Fruit fly (Drosophila melanogaster) whole organism, embryonic: ENCODE data around the gene Plc21C.

Source experiments
- BEAF-32 ChIP-seq: fragments of 200-800 bp; sonication (Bioruptor generic); optimal IDR thresholded peaks from 3 replicates; lab custom pipeline; 2017; ENCODE audit warnings: missing biosample characterization, missing genetic modification characterization, mild to moderate bottlenecking, moderate library complexity, missing genetic modification reagents
- Bteb2 ChIP-seq: fragments of 200-800 bp; sonication (Bioruptor generic); optimal IDR thresholded peaks from 2 replicates; lab custom pipeline; 2016; ENCODE audit warnings: missing biosample characterization, missing genetic modification characterization
- CG10462 ChIP-seq: fragments of 200-800 bp; sonication (Bioruptor generic); optimal IDR thresholded peaks from 2 replicates; lab custom pipeline; 2016; ENCODE audit warnings: missing biosample characterization, missing genetic modification characterization
- CG13287 ChIP-seq: fragments of 200-800 bp; sonication (Bioruptor generic); IDR thresholded peaks from 2 replicates; pipeline ENCODE4 v1.3.6; 2022; ENCODE audit warnings: missing biosample characterization, missing genetic modification characterization; ENCODE audit not compliant: partially characterized antibody
- CG15696 ChIP-seq: fragments of 200-800 bp; sonication (Bioruptor generic); optimal IDR thresholded peaks from 2 replicates; lab custom pipeline; 2019; ENCODE audit warnings: missing biosample characterization, mild to moderate bottlenecking, missing genetic modification characterization, moderate library complexity
- CG16863 ChIP-seq: fragments of 200-800 bp; sonication (Bioruptor generic); optimal IDR thresholded peaks from 3 replicates; lab custom pipeline; 2016; ENCODE audit warnings: missing biosample characterization, missing genetic modification characterization
- CG18476 ChIP-seq: fragments of 200-800 bp; sonication (Bioruptor generic); optimal IDR thresholded peaks from 2 replicates; lab custom pipeline; 2016; ENCODE audit warnings: missing biosample characterization, mild to moderate bottlenecking, missing genetic modification characterization
- CG18764 ChIP-seq: fragments of 200-800 bp; sonication (Bioruptor generic); optimal IDR thresholded peaks from 3 replicates; lab custom pipeline; 2016; ENCODE audit warnings: missing biosample characterization, missing genetic modification characterization
- CG2116 ChIP-seq: fragments of 200-800 bp; sonication (Bioruptor generic); optimal IDR thresholded peaks from 3 replicates; lab custom pipeline; 2018; ENCODE audit warnings: missing biosample characterization, mild to moderate bottlenecking, missing genetic modification characterization
- CG2129 ChIP-seq: fragments of 200-800 bp; sonication (Bioruptor generic); IDR thresholded peaks from 2 replicates; pipeline ENCODE4 v1.3.6; 2022; ENCODE audit warnings: missing biosample characterization, missing genetic modification characterization; ENCODE audit not compliant: partially characterized antibody
- CG32767 ChIP-seq: fragments of 200-800 bp; sonication (Bioruptor generic); IDR thresholded peaks from 2 replicates; pipeline ENCODE4 v1.3.6; 2022; ENCODE audit warnings: missing biosample characterization, missing genetic modification characterization
- CG4328 ChIP-seq: fragments of 200-800 bp; sonication (Bioruptor generic); optimal IDR thresholded peaks from 3 replicates; lab custom pipeline; 2017; ENCODE audit warnings: missing biosample characterization, missing genetic modification reagents, missing genetic modification characterization
- CG6791 ChIP-seq: fragments of 200-800 bp; sonication (Bioruptor generic); IDR thresholded peaks from 3 replicates; pipeline ENCODE4 v1.3.6; 2022; ENCODE audit warnings: missing biosample characterization, missing genetic modification characterization; ENCODE audit not compliant: partially characterized antibody
- D ChIP-seq, 2 experiments: fragments of 200-800 bp in 1 of 2; fragments of >200 bp in 1 of 2; sonication (Bioruptor generic) in 1 of 2; optimal IDR thresholded peaks; 2 replicates in 1 of 2; 3 replicates in 1 of 2; lab custom pipeline; 2017; ENCODE audit warnings: mild to moderate bottlenecking in 1 of 2, missing biosample characterization in 1 of 2, missing genetic modification characterization in 1 of 2, missing genetic modification reagents in 1 of 2
- D19B ChIP-seq: fragments of 200-800 bp; sonication (Bioruptor generic); optimal IDR thresholded peaks from 2 replicates; lab custom pipeline; 2017; ENCODE audit warnings: missing biosample characterization, mild to moderate bottlenecking, missing genetic modification characterization
- Doc3 ChIP-seq: fragments of 200-800 bp; sonication (Bioruptor generic); IDR thresholded peaks from 3 replicates; pipeline ENCODE4 v1.3.6; 2022; ENCODE audit warnings: missing biosample characterization, missing genetic modification characterization; ENCODE audit not compliant: partially characterized antibody
- Gug ChIP-seq: fragments of 200-800 bp; sonication (Bioruptor generic); IDR thresholded peaks from 4 replicates; pipeline ENCODE4 v1.3.6; 2022; ENCODE audit warnings: missing biosample characterization, missing genetic modification characterization
- bcd ChIP-seq: fragments of 200-800 bp; sonication (Bioruptor generic); optimal IDR thresholded peaks from 2 replicates; lab custom pipeline; 2017; ENCODE audit warnings: missing biosample characterization, mild to moderate bottlenecking, missing genetic modification characterization
- caup ChIP-seq: fragments of 200-800 bp; sonication (Bioruptor generic); optimal IDR thresholded peaks from 3 replicates; lab custom pipeline; 2017; ENCODE audit warnings: missing biosample characterization, mild to moderate bottlenecking, missing genetic modification characterization, moderate library complexity; ENCODE audit not compliant: severe bottlenecking
- disco-r ChIP-seq: fragments of 200-800 bp; sonication (Bioruptor generic); optimal IDR thresholded peaks from 2 replicates; lab custom pipeline; 2016; ENCODE audit warnings: missing biosample characterization, missing genetic modification characterization
- hb ChIP-seq: fragments of 200-800 bp; sonication (Bioruptor generic); IDR thresholded peaks from 3 replicates; pipeline ENCODE4 v1.3.6; 2022; ENCODE audit warnings: missing biosample characterization, missing genetic modification characterization; ENCODE audit not compliant: partially characterized antibody
- her ChIP-seq: fragments of 200-800 bp; sonication (Bioruptor generic); optimal IDR thresholded peaks from 2 replicates; lab custom pipeline; 2016; ENCODE audit warnings: missing biosample characterization, missing genetic modification characterization
- lola ChIP-seq, 3 experiments: fragments of >200 bp in 2 of 3; fragments of 200-800 bp in 1 of 3; sonication (Bioruptor generic) in 1 of 3; optimal IDR thresholded peaks; 2 replicates each; lab custom pipeline; 2017 to 2019; ENCODE audit warnings: missing biosample characterization in 3 of 3, missing genetic modification characterization in 3 of 3, mild to moderate bottlenecking in 1 of 3, moderate library complexity in 1 of 3
- mld ChIP-seq: fragments of 200-800 bp; sonication (Bioruptor generic); IDR thresholded peaks from 3 replicates; pipeline ENCODE4 v1.3.6; 2022; ENCODE audit warnings: missing biosample characterization, missing genetic modification characterization; ENCODE audit not compliant: partially characterized antibody
- nerfin-2 ChIP-seq: fragments of 200-800 bp; sonication (Bioruptor generic); IDR thresholded peaks from 2 replicates; pipeline ENCODE4 v1.3.6; 2022; ENCODE audit warnings: missing biosample characterization, missing genetic modification characterization; ENCODE audit not compliant: partially characterized antibody
- p53 ChIP-seq: fragments of 200-800 bp; sonication (Bioruptor generic); optimal IDR thresholded peaks from 2 replicates; lab custom pipeline; 2016; ENCODE audit warnings: missing biosample characterization, missing genetic modification characterization
- prd ChIP-seq, 3 experiments: fragments of >200 bp in 2 of 3; fragments of 200-800 bp in 1 of 3; sonication (Bioruptor generic) in 1 of 3; optimal IDR thresholded peaks in 2 of 3; IDR thresholded peaks in 1 of 3; 2 replicates in 2 of 3; 3 replicates in 1 of 3; pipeline versions ENCODE4 v1.3.6 to Lab custom; 2017 to 2022; ENCODE audit warnings: missing biosample characterization in 1 of 3, missing genetic modification characterization in 1 of 3
- scrt ChIP-seq: fragments of 200-800 bp; sonication (Bioruptor generic); optimal IDR thresholded peaks from 2 replicates; lab custom pipeline; 2018; ENCODE audit warnings: missing biosample characterization, mild to moderate bottlenecking, missing genetic modification characterization, moderate library complexity
- sd ChIP-seq: fragments of 200-800 bp; sonication (Bioruptor generic); optimal IDR thresholded peaks from 3 replicates; lab custom pipeline; 2018; ENCODE audit warnings: missing biosample characterization, mild to moderate bottlenecking, missing genetic modification characterization, moderate library complexity
- slou ChIP-seq: fragments of 200-800 bp; sonication (Bioruptor generic); optimal IDR thresholded peaks from 3 replicates; lab custom pipeline; 2016; ENCODE audit warnings: missing biosample characterization, missing genetic modification characterization
- ssp ChIP-seq: fragments of 200-800 bp; sonication (Bioruptor generic); IDR thresholded peaks from 2 replicates; pipeline ENCODE4 v1.3.6; 2022; ENCODE audit warnings: missing biosample characterization, missing genetic modification characterization
- sug ChIP-seq: fragments of 200-800 bp; optimal IDR thresholded peaks from 2 replicates; lab custom pipeline; 2019; ENCODE audit warnings: missing biosample characterization, mild to moderate bottlenecking, missing genetic modification characterization, moderate library complexity
- tll ChIP-seq, 2 experiments: fragments of 200-800 bp in 1 of 2; fragments of >200 bp in 1 of 2; sonication (Bioruptor generic) in 1 of 2; optimal IDR thresholded peaks; 2 replicates each; lab custom pipeline; 2017 to 2019; ENCODE audit warnings: missing biosample characterization in 2 of 2, missing genetic modification characterization in 2 of 2, mild to moderate bottlenecking in 1 of 2, moderate library complexity in 1 of 2
- zen2 ChIP-seq: fragments of 200-800 bp; sonication (Bioruptor generic); IDR thresholded peaks from 3 replicates; pipeline ENCODE4 v1.3.6; 2022; ENCODE audit warnings: missing biosample characterization, missing genetic modification characterization; ENCODE audit not compliant: partially characterized antibody
- zfh1 ChIP-seq: fragments of 200-800 bp; sonication (Bioruptor generic); IDR thresholded peaks from 3 replicates; pipeline ENCODE4 v1.3.6; 2022; ENCODE audit warnings: missing biosample characterization, missing genetic modification characterization

Plc21C gene

DNA sequence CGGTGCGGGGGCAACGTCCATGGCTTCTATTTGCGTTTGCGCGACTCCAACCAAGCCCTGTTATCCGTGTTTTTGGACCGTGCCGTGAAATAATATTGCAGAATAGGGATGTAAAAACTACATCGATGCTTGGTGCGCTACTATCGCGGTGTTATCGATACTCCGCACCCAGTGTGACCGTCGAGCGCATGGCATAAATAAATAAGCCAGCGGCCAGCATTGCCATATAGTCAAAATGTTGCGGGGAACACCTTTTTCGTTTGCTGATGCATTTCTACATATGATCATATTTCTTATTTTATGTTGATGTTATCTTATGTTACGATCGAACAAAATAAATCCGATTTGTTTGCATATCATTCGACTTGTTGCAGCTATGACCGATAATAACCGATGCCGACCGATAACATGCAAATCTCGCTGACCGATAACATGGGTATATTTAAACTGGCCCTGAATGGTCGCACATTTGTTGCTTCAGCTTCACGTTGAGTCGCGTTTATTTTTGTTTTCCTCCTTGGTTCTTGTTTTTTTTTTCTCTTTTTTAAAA lies 28.5 kb upstream of the Plc21C start, which contains the start of gene smo (continued):
- TF ChIP-seq CG18764 (GFP tag; lab: Kevin White, UChicago) = peak; percentile 50
- TF ChIP-seq D (optimal IDR thresholded peaks at IDR 0.05; lab: Kevin White, UChicago) = peak; percentile 84
- no peak for TF ChIP-seq D (GFP tag; optimal IDR thresholded peaks at IDR 0.05; lab: Kevin White, UChicago)
- peak; percentile 44 for TF ChIP-seq slou (GFP tag; lab: Kevin White, UChicago)
- peak; percentile 55; the same call in 1 of the 2 replicates for TF ChIP-seq nerfin-2 (GFP tag; lab: Robert Waterston, UW)
- peak; percentile 71; the same call in 1 of the 2 replicates for TF ChIP-seq CG2129 (GFP tag; lab: Robert Waterston, UW)
- TF ChIP-seq hb (GFP tag; lab: Robert Waterston, UW) = peak; percentile 89
- peak; percentile 9; the same call in 1 of the 4 replicates for TF ChIP-seq Gug
- TF ChIP-seq disco-r = peak; percentile 34
- TF ChIP-seq zen2 (GFP tag; lab: Robert Waterston, UW) = peak; percentile 57; the same call in 1 of the 3 replicates
- TF ChIP-seq CG2116 (GFP tag; lab: Kevin White, UChicago) = peak; percentile 90
- TF ChIP-seq CG18476 (GFP tag; lab: Kevin White, UChicago) = no peak
- TF ChIP-seq CG13287 = peak; percentile 90
- TF ChIP-seq tll (GFP tag; optimal IDR thresholded peaks at IDR 0.05; lab: Kevin White, UChicago) = peak in 1 of 2 experiments; percentile 33
- TF ChIP-seq sd (tag; lab: Kevin White, UChicago) = no peak
- TF ChIP-seq p53 (GFP tag; lab: Kevin White, UChicago) = peak; percentile 69
- TF ChIP-seq her = peak; percentile 22
- no peak for TF ChIP-seq CG4328
- no peak for TF ChIP-seq prd (optimal IDR thresholded peaks at IDR 0.05; lab: Kevin White, UChicago)
- TF ChIP-seq prd (GFP tag; IDR thresholded peaks at IDR 0.05; lab: Robert Waterston, UW) = 0 out of 3 replicates have a peak, but pooled peaks have one; percentile 23
- TF ChIP-seq scrt (GFP tag; lab: Kevin White, UChicago) = peak; percentile 92
- TF ChIP-seq Doc3 (GFP tag; lab: Robert Waterston, UW) = peak; percentile 75
- TF ChIP-seq BEAF-32 (GFP tag; lab: Kevin White, UChicago) = peak; percentile 97
- no peak for TF ChIP-seq D19B (GFP tag; lab: Kevin White, UChicago)
- TF ChIP-seq bcd (GFP tag; lab: Kevin White, UChicago) = peak; percentile 56
- TF ChIP-seq CG32767 = 0 out of 2 replicates have a peak, but pooled peaks have one; percentile 13
- TF ChIP-seq caup (GFP tag; lab: Kevin White, UChicago) = peak; percentile 13
- peak; percentile 81; the same call in 2 of the 3 replicates for TF ChIP-seq CG6791
- TF ChIP-seq CG10462 (GFP tag; lab: Kevin White, UChicago) = no peak
- TF ChIP-seq zfh1 (GFP tag; lab: Robert Waterston, UW) = 0 out of 3 replicates have a peak, but pooled peaks have one; percentile 11
- no peak for TF ChIP-seq lola (GFP tag; optimal IDR thresholded peaks at IDR 0.05; lab: Kevin White, UChicago)
- peak; percentile 35 for TF ChIP-seq sug (tag; lab: Kevin White, UChicago)
- TF ChIP-seq ssp (GFP tag; lab: Robert Waterston, UW) = peak; percentile 35
- TF ChIP-seq CG15696 = peak; percentile 38
- TF ChIP-seq CG16863 (GFP tag; lab: Kevin White, UChicago) = peak; percentile 96

dm6 chr2L:278134-278533 lies 27.6 kb upstream of the Plc21C start, which contains the start of gene CG17078:
Gene CG17078 (minus strand): TSS chr2L:278234.
- TF ChIP-seq Bteb2 (GFP tag; lab: Kevin White, UChicago) = no peak
- TF ChIP-seq mld (GFP tag; lab: Robert Waterston, UW) = 0 out of 3 replicates have a peak, but pooled peaks have one; percentile 4
- TF ChIP-seq, all 482 proteins: peak for 1
